Worm (Caenorhabditis elegans) whole organism, L4 larva: ENCODE data around the gene C15B12.2.

Source experiments
- aha-1 ChIP-seq: fragments of 150-350 bp; peaks from one replicate; lab custom pipeline; 2014; ENCODE audit warnings: missing biosample characterization, missing genetic modification characterization
- ceh-82 ChIP-seq: sonication (generic microtip); optimal IDR thresholded peaks from 2 replicates; lab custom pipeline; 2017; ENCODE audit warnings: missing biosample characterization, missing genetic modification characterization
- ces-1 ChIP-seq: fragments of 150-350 bp; sonication (generic microtip); optimal IDR thresholded peaks from 4 replicates; lab custom pipeline; 2014; ENCODE audit warnings: missing biosample characterization, missing genetic modification reagents, missing genetic modification characterization
- fkh-10 ChIP-seq: fragments of 150-350 bp; optimal IDR thresholded peaks from 2 replicates; lab custom pipeline; 2014; ENCODE audit warnings: missing biosample characterization, missing genetic modification reagents, missing genetic modification characterization
- fos-1 ChIP-seq: fragments of 150-350 bp; optimal IDR thresholded peaks from 2 replicates; lab custom pipeline; 2014; ENCODE audit warnings: missing biosample characterization, missing genetic modification characterization
- lin-39 ChIP-seq: fragments of 150-350 bp; optimal IDR thresholded peaks from 2 replicates; lab custom pipeline; 2014; ENCODE audit warnings: missing biosample characterization, missing genetic modification reagents, missing genetic modification characterization
- lsy-2 ChIP-seq, 2 experiments: fragments of 150-350 bp in 1 of 2; sonication (generic microtip) in 1 of 2; optimal IDR thresholded peaks; 2 replicates each; lab custom pipeline; 2014 to 2017; ENCODE audit warnings: missing biosample characterization in 2 of 2, missing genetic modification characterization in 2 of 2
- mdl-1 ChIP-seq, 2 experiments: fragments of 150-350 bp in 1 of 2; sonication (generic microtip) in 1 of 2; optimal IDR thresholded peaks; 2 replicates each; lab custom pipeline; 2014 to 2017; ENCODE audit warnings: missing biosample characterization in 2 of 2, missing genetic modification characterization in 2 of 2
- nhr-10 ChIP-seq: fragments of 150-350 bp; optimal IDR thresholded peaks from 2 replicates; lab custom pipeline; 2014; ENCODE audit warnings: missing biosample characterization, missing genetic modification characterization
- nhr-111 ChIP-seq: fragments of 200-800 bp; sonication (Bioruptor generic); optimal IDR thresholded peaks from 2 replicates; lab custom pipeline; 2018; ENCODE audit warnings: mild to moderate bottlenecking, missing genetic modification characterization, missing compliant biosample characterization
- nhr-25 ChIP-seq: sonication (generic microtip); optimal IDR thresholded peaks from 2 replicates; lab custom pipeline; 2017; ENCODE audit warnings: missing genetic modification characterization, mild to moderate bottlenecking, missing compliant biosample characterization, antibody characterized with exemption, moderate library complexity, borderline replicate concordance; ENCODE audit not compliant: insufficient read depth
- nhr-77 ChIP-seq: fragments of 150-350 bp; optimal IDR thresholded peaks from 2 replicates; lab custom pipeline; 2014; ENCODE audit warnings: missing biosample characterization, missing genetic modification characterization
- unc-62 ChIP-seq, 3 experiments: fragments of 150-350 bp in 1 of 3; sonication (generic microtip); optimal IDR thresholded peaks in 2 of 3; peaks in 1 of 3; 1 replicate in 1 of 3; 2 replicates in 2 of 3; lab custom pipeline; 2014 to 2017; ENCODE audit warnings: missing biosample characterization in 3 of 3, missing genetic modification characterization in 3 of 3, missing genetic modification reagents in 3 of 3, missing genotype in 1 of 3
- ztf-11 ChIP-seq: fragments of 150-350 bp; optimal IDR thresholded peaks from 2 replicates; lab custom pipeline; 2014; ENCODE audit warnings: missing biosample characterization, missing genetic modification characterization

ce11 chrX:6429552-6429951, 33.7 kb upstream of the C15B12.2 start:
- TF ChIP-seq fos-1 (tag; lab: Kevin White, UChicago) = no peak
- TF ChIP-seq aha-1 = no peak
- TF ChIP-seq ztf-11 (tag; lab: Kevin White, UChicago) = no peak
- TF ChIP-seq lin-39 = no peak
- no peak for TF ChIP-seq lsy-2 (tag; optimal IDR thresholded peaks at IDR 0.05; lab: Kevin White, UChicago)
- TF ChIP-seq nhr-10 = no peak
- no peak for TF ChIP-seq nhr-77 (tag; lab: Kevin White, UChicago)
- no peak for TF ChIP-seq mdl-1 (tag; optimal IDR thresholded peaks at IDR 0.05; lab: Kevin White, UChicago)
- no peak for TF ChIP-seq fkh-10 (GFP tag; lab: Kevin White, UChicago)
- TF ChIP-seq nhr-25 (tag; lab: Kevin White, UChicago) = no peak
- no peak for TF ChIP-seq unc-62 (GFP tag; optimal IDR thresholded peaks at IDR 0.05 in 1 of 2; lab: Kevin White, UChicago)
- no peak for TF ChIP-seq unc-62 (tag; optimal IDR thresholded peaks at IDR 0.05; lab: Kevin White, UChicago)
- TF ChIP-seq nhr-111 (GFP tag; lab: Kevin White, UChicago) = no peak
- TF ChIP-seq ces-1 (GFP tag; lab: Kevin White, UChicago) = no peak
- no peak for TF ChIP-seq ceh-82 (tag; lab: Kevin White, UChicago)
